Fruit fly (Drosophila melanogaster) ovary, adult (tissue): ENCODE measurements around the gene mthl8.

Source experiments
- CG17801 ChIP-seq: fragments of 200-800 bp; optimal IDR thresholded peaks from 2 replicates; lab custom pipeline; 2019; ENCODE audit warnings: missing biosample characterization, mild to moderate bottlenecking, missing genetic modification characterization, moderate library complexity; ENCODE audit not compliant: partially characterized antibody

mthl8 gene

DNA sequence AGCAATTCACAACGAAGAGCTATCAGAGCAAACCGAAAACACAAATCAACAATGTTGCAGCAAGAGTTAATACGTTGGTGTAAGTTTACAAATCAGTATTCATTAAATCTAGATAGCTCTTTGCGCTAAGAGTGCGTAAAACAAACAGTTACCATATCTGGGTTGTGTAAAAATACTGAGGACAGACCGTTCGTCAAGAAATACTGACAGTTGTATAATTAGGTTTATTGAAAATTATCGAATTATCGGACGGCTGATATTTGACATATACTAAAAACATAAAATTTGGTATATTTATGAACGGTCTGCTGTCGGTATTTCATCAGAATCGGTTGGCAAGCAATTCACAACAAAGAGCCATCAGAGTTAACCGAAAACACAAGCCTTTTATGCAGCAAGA, at the start of gene mthl8:
Gene mthl8, plus strand, starts transcription at position 360 of the 400 bp plus-strand sequence.
- TF ChIP-seq CG17801 (GFP tag; lab: Kevin White, UChicago), result no peak

- no peak for TF ChIP-seq CG17801 (GFP tag; lab: Kevin White, UChicago)
Measured at dm6 chr3L:25950-26349, 3.7 kb downstream of the mthl8 start.

- TF ChIP-seq CG17801 (GFP tag; lab: Kevin White, UChicago), result no peak
Measured at dm6 chr3L:26690-27271, 4.6 kb downstream of the mthl8 start.

dm6 chr3L:29658-30262, 7.5 kb downstream of the mthl8 start:
- TF ChIP-seq CG17801 (GFP tag; lab: Kevin White, UChicago), result no peak

dm6 chr3L:34650-35049, 12.4 kb downstream of the mthl8 start:
- TF ChIP-seq CG17801 (GFP tag; lab: Kevin White, UChicago), result no peak

dm6 chr3L:37965-38364, 15.7 kb downstream of the mthl8 start:
- no peak for TF ChIP-seq CG17801 (GFP tag; lab: Kevin White, UChicago)

DNA sequence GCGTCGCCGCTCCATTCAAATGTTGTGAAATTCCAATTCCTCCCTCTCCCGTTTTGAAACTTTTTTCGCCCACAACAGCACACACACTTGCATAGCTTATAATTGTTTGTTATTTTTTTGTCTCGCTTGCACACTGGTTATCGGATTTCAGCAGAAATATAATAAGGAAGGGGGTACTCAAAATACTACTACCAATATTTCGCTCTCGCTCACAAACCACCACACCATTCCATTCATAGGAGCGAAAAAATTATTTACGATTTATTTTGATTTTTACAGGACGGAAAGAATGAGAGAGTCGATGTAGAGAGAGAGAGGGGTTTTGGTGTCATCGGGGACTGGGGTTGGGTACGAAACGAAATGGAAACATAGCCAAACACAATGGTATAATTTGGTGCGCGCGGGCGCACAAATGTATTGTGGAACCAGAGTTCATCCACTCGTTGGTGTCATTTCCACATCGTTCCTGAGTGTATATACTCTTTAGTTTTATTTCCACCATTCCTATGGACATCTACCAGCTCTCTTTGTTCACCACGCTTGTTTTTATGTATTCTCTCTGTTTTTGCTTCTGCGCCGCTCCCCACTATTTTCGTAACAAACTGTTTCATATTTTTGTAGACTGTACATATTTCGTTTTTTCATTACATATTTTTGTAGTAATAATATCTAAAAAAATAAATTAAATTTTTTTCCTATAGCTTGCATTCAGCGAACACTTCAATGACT, 18.1 kb downstream of the mthl8 start:
- TF ChIP-seq CG17801 (GFP tag; lab: Kevin White, UChicago), result no peak

dm6 chr3L:41386-42046, 19.3 kb downstream of the mthl8 start:
- no peak for TF ChIP-seq CG17801 (GFP tag; lab: Kevin White, UChicago)

- TF ChIP-seq CG17801 (GFP tag; lab: Kevin White, UChicago), result no peak
Measured at dm6 chr3L:47635-48177, 25.5 kb downstream of the mthl8 start.

dm6 chr3L:49732-50131, 27.5 kb downstream of the mthl8 start:
- no peak for TF ChIP-seq CG17801 (GFP tag; lab: Kevin White, UChicago)

- TF ChIP-seq CG17801 (GFP tag; lab: Kevin White, UChicago), result no peak
Measured at dm6 chr3L:50834-51233, 28.6 kb downstream of the mthl8 start.

DNA sequence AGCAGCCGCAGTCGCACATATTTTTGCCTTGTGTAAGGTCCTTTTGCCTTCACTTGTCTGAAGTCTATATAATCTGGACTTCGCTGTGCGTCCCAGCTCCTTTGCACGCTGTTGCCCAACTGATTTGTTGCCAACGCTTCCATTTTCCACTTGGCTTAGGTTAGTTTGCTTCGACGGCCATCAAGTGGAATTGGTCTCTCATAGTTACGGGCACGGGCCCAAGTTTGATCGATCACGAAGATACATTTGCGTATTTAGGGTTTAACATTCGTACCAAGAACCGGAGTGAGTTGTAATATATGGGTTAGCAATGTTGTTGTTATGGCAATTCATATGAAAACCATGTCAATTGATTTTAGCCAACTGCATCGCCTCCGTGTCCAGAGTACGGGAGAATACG, 32.4 kb downstream of the mthl8 start, which contains the start of gene CG43149:
Gene CG43149, minus strand, starts transcription at position 101 of the 400 bp plus-strand sequence.
- TF ChIP-seq CG17801 (GFP tag; lab: Kevin White, UChicago), result no peak

- TF ChIP-seq CG17801 (GFP tag; lab: Kevin White, UChicago), result no peak
Measured at dm6 chr3L:56532-56931, 34.3 kb downstream of the mthl8 start.

dm6 chr3L:57638-58037, 35.4 kb downstream of the mthl8 start:
- no peak for TF ChIP-seq CG17801 (GFP tag; lab: Kevin White, UChicago)

DNA sequence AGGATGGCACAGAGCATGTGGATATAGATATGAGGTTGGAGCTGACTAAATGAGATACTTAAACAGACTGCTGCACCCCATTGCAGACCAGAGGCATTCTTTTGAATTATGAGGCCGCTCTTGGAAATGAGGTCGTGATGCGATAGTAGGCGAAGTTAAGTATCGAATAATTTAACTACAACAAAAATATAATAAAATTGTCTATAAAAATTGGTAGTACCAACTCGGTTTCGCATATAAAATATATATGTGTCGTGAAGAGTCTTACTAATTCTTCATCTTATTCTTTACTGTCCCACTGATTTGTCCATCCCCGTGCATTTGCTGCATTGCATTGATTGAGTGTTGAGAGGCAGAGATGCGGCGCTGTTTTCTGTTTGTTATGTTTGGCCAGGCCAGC, 37.8 kb downstream of the mthl8 start:
- no peak for TF ChIP-seq CG17801 (GFP tag; lab: Kevin White, UChicago)
